Fruit fly (Drosophila melanogaster) whole organism, embryonic: ENCODE data around the gene Teh2.

Experiments used
- ATbp ChIP-seq: fragments of 200-800 bp; sonication (Bioruptor generic); optimal IDR thresholded peaks from 2 replicates; lab custom pipeline; 2017; ENCODE audit warnings: missing biosample characterization, mild to moderate bottlenecking, missing genetic modification characterization, missing genetic modification reagents
- Ada2b ChIP-seq: fragments of 200-800 bp; sonication (Bioruptor generic); IDR thresholded peaks from 2 replicates; pipeline ENCODE4 v1.3.6; 2022; ENCODE audit warnings: missing biosample characterization, missing genetic modification characterization
- CG10147 ChIP-seq: fragments of 200-800 bp; sonication (Bioruptor generic); optimal IDR thresholded peaks from 2 replicates; lab custom pipeline; 2019; ENCODE audit warnings: missing biosample characterization, mild to moderate bottlenecking, missing genetic modification characterization, moderate library complexity
- CG12104 ChIP-seq: fragments of 200-800 bp; sonication (Bioruptor generic); optimal IDR thresholded peaks from 3 replicates; lab custom pipeline; 2016; ENCODE audit warnings: missing biosample characterization, missing genetic modification characterization
- CG12299 ChIP-seq: fragments of 200-800 bp; sonication (Bioruptor generic); optimal IDR thresholded peaks from 2 replicates; lab custom pipeline; 2018; ENCODE audit warnings: missing biosample characterization, mild to moderate bottlenecking, missing genetic modification characterization
- CG15514 ChIP-seq: fragments of 200-800 bp; sonication (Bioruptor generic); optimal IDR thresholded peaks from 3 replicates; lab custom pipeline; 2017; ENCODE audit warnings: missing biosample characterization, missing genetic modification characterization, mild to moderate bottlenecking, moderate library complexity, missing genetic modification reagents
- CG17186 ChIP-seq: fragments of 200-800 bp; sonication (Bioruptor generic); optimal IDR thresholded peaks from 3 replicates; lab custom pipeline; 2017; ENCODE audit warnings: missing biosample characterization, missing genetic modification reagents, missing genetic modification characterization
- CG17612 ChIP-seq: fragments of 200-800 bp; sonication (Bioruptor generic); IDR thresholded peaks from 2 replicates; pipeline ENCODE4 v1.3.6; 2022; ENCODE audit warnings: missing biosample characterization, missing genetic modification characterization
- CG18599 ChIP-seq: fragments of 200-800 bp; sonication (Bioruptor generic); optimal IDR thresholded peaks from 3 replicates; lab custom pipeline; 2017; ENCODE audit warnings: missing biosample characterization, missing genetic modification characterization, mild to moderate bottlenecking, moderate library complexity, missing genetic modification reagents
- CG2120 ChIP-seq: fragments of 200-800 bp; sonication (Bioruptor generic); optimal IDR thresholded peaks from 3 replicates; lab custom pipeline; 2016; ENCODE audit warnings: missing biosample characterization, missing genetic modification characterization
- CG32532 ChIP-seq: fragments of 200-800 bp; sonication (Bioruptor generic); IDR thresholded peaks from 2 replicates; pipeline ENCODE4 v1.3.6; 2022; ENCODE audit warnings: missing biosample characterization, missing genetic modification characterization
- CG43689 ChIP-seq: fragments of 200-800 bp; sonication (Bioruptor generic); IDR thresholded peaks from 2 replicates; pipeline ENCODE4 v1.3.6; 2022; ENCODE audit warnings: missing biosample characterization, missing genetic modification characterization
- CG5180 ChIP-seq: fragments of 200-800 bp; sonication (Bioruptor generic); optimal IDR thresholded peaks from 3 replicates; lab custom pipeline; 2017; ENCODE audit warnings: missing biosample characterization, missing genetic modification characterization, mild to moderate bottlenecking, moderate library complexity, missing genetic modification reagents
- CG6683 ChIP-seq: fragments of 200-800 bp; sonication (Bioruptor generic); optimal IDR thresholded peaks from 2 replicates; lab custom pipeline; 2017; ENCODE audit warnings: missing biosample characterization, mild to moderate bottlenecking, missing genetic modification characterization, missing genetic modification reagents
- CG7963 ChIP-seq: fragments of 200-800 bp; sonication (Bioruptor generic); IDR thresholded peaks from 3 replicates; pipeline ENCODE4 v1.3.6; 2022; ENCODE audit warnings: missing biosample characterization, missing genetic modification characterization; ENCODE audit not compliant: partially characterized antibody
- CG8089 ChIP-seq: fragments of 200-800 bp; sonication (Bioruptor generic); optimal IDR thresholded peaks from 3 replicates; lab custom pipeline; 2016; ENCODE audit warnings: missing biosample characterization, missing genetic modification characterization
- CG8388 ChIP-seq: fragments of 200-800 bp; sonication (Bioruptor generic); optimal IDR thresholded peaks from 2 replicates; lab custom pipeline; 2019; ENCODE audit warnings: missing biosample characterization, mild to moderate bottlenecking, missing genetic modification characterization, moderate library complexity
- CG8924 ChIP-seq: fragments of 200-800 bp; optimal IDR thresholded peaks from 3 replicates; lab custom pipeline; 2019; ENCODE audit warnings: missing biosample characterization, mild to moderate bottlenecking, missing genetic modification characterization, moderate library complexity
- CG9215 ChIP-seq: fragments of 200-800 bp; sonication (Bioruptor generic); IDR thresholded peaks from 2 replicates; pipeline ENCODE4 v1.3.6; 2022; ENCODE audit warnings: missing biosample characterization, missing genetic modification characterization
- D19B ChIP-seq: fragments of 200-800 bp; sonication (Bioruptor generic); optimal IDR thresholded peaks from 2 replicates; lab custom pipeline; 2017; ENCODE audit warnings: missing biosample characterization, mild to moderate bottlenecking, missing genetic modification characterization
- Deaf1 ChIP-seq: fragments of 200-800 bp; optimal IDR thresholded peaks from 3 replicates; lab custom pipeline; 2019; ENCODE audit warnings: missing biosample characterization, mild to moderate bottlenecking, missing genetic modification characterization, moderate library complexity
- Dp ChIP-seq: fragments of 200-800 bp; sonication (Bioruptor generic); optimal IDR thresholded peaks from 2 replicates; lab custom pipeline; 2018; ENCODE audit warnings: missing biosample characterization, mild to moderate bottlenecking, missing genetic modification characterization, moderate library complexity
- Fer3 ChIP-seq: fragments of 200-800 bp; sonication (Bioruptor generic); optimal IDR thresholded peaks from 2 replicates; lab custom pipeline; 2018; ENCODE audit warnings: missing biosample characterization, mild to moderate bottlenecking, missing genetic modification characterization, moderate library complexity
- Gsc ChIP-seq: fragments of 200-800 bp; sonication (Bioruptor generic); IDR thresholded peaks from 2 replicates; pipeline ENCODE4 v1.3.6; 2022; ENCODE audit warnings: missing biosample characterization, missing genetic modification characterization
- Hr3 ChIP-seq: fragments of 200-800 bp; sonication (Bioruptor generic); optimal IDR thresholded peaks from 3 replicates; lab custom pipeline; 2016; ENCODE audit warnings: missing biosample characterization, missing genetic modification characterization
- Hsf ChIP-seq: fragments of 200-800 bp; sonication (Bioruptor generic); optimal IDR thresholded peaks from 3 replicates; lab custom pipeline; 2016; ENCODE audit warnings: missing biosample characterization, missing genetic modification characterization
- MTF-1 ChIP-seq: fragments of 200-800 bp; sonication (Bioruptor generic); optimal IDR thresholded peaks from 2 replicates; lab custom pipeline; 2018; ENCODE audit warnings: missing biosample characterization, mild to moderate bottlenecking, missing genetic modification characterization, borderline replicate concordance
- Myb ChIP-seq: fragments of 200-800 bp; sonication (Bioruptor generic); optimal IDR thresholded peaks from 2 replicates; lab custom pipeline; 2016; ENCODE audit warnings: missing biosample characterization, missing genetic modification characterization
- NC2α ChIP-seq: fragments of 200-800 bp; sonication (Bioruptor generic); optimal IDR thresholded peaks from 2 replicates; lab custom pipeline; 2016; ENCODE audit warnings: missing biosample characterization, missing genetic modification characterization
- NC2β ChIP-seq: fragments of 200-800 bp; sonication (Bioruptor generic); optimal IDR thresholded peaks from 2 replicates; lab custom pipeline; 2016; ENCODE audit warnings: missing biosample characterization, missing genetic modification characterization
- Neu2 ChIP-seq: fragments of 200-800 bp; sonication (Bioruptor generic); optimal IDR thresholded peaks from 3 replicates; lab custom pipeline; 2016; ENCODE audit warnings: missing biosample characterization, missing genetic modification characterization, borderline replicate concordance
- Oli ChIP-seq: fragments of 200-800 bp; sonication (Bioruptor generic); optimal IDR thresholded peaks from 2 replicates; lab custom pipeline; 2018; ENCODE audit warnings: missing biosample characterization, mild to moderate bottlenecking, missing genetic modification characterization, moderate library complexity
- Poxn ChIP-seq: fragments of 200-800 bp; sonication (Bioruptor generic); IDR thresholded peaks from 2 replicates; pipeline ENCODE4 v1.3.6; 2022; ENCODE audit warnings: missing biosample characterization, missing genetic modification characterization
- Ravus ChIP-seq: fragments of 200-800 bp; sonication (Bioruptor generic); IDR thresholded peaks from 2 replicates; pipeline ENCODE4 v1.3.6; 2022; ENCODE audit warnings: missing biosample characterization, missing genetic modification characterization
- Scr ChIP-seq: fragments of 200-800 bp; sonication (Bioruptor generic); IDR thresholded peaks from 2 replicates; pipeline ENCODE4 v1.3.6; 2022; ENCODE audit warnings: missing biosample characterization, missing genetic modification characterization; ENCODE audit not compliant: partially characterized antibody
- al ChIP-seq: fragments of 200-800 bp; sonication (Bioruptor generic); IDR thresholded peaks from 2 replicates; pipeline ENCODE4 v1.3.6; 2022; ENCODE audit warnings: missing biosample characterization, missing genetic modification characterization
- chm ChIP-seq: fragments of 200-800 bp; sonication (Bioruptor generic); IDR thresholded peaks from 2 replicates; pipeline ENCODE4 v1.3.6; 2022; ENCODE audit warnings: missing biosample characterization, missing genetic modification characterization
- da ChIP-seq: fragments of 200-800 bp; sonication (Bioruptor generic); optimal IDR thresholded peaks from 2 replicates; lab custom pipeline; 2016; ENCODE audit warnings: missing biosample characterization, missing genetic modification characterization
- dmrt99B ChIP-seq: fragments of 200-800 bp; sonication (Bioruptor generic); optimal IDR thresholded peaks from 2 replicates; lab custom pipeline; 2018; ENCODE audit warnings: missing biosample characterization, mild to moderate bottlenecking, missing genetic modification characterization, moderate library complexity
- esg ChIP-seq: fragments of 200-800 bp; sonication (Bioruptor generic); conservative IDR thresholded peaks from 2 replicates; pipeline ENCODE4 v1.3.6; 2022; ENCODE audit warnings: missing biosample characterization, missing genetic modification characterization
- eyg ChIP-seq: fragments of 200-800 bp; sonication (Bioruptor generic); optimal IDR thresholded peaks from 3 replicates; lab custom pipeline; 2016; ENCODE audit warnings: missing biosample characterization, missing genetic modification characterization
- grn ChIP-seq: fragments of 200-800 bp; sonication (Bioruptor generic); optimal IDR thresholded peaks from 3 replicates; lab custom pipeline; 2017; ENCODE audit warnings: missing biosample characterization, missing genetic modification characterization
- gsb ChIP-seq: fragments of 200-800 bp; sonication (Bioruptor generic); IDR thresholded peaks from 2 replicates; pipeline ENCODE4 v1.3.6; 2022; ENCODE audit warnings: missing biosample characterization, missing genetic modification characterization
- hth ChIP-seq: fragments of >200 bp; optimal IDR thresholded peaks from 2 replicates; lab custom pipeline; 2017; ENCODE audit warnings: inconsistent platforms
- ind ChIP-seq: fragments of 200-800 bp; sonication (Bioruptor generic); optimal IDR thresholded peaks from 3 replicates; lab custom pipeline; 2016; ENCODE audit warnings: missing biosample characterization, missing genetic modification characterization
- p53 ChIP-seq: fragments of 200-800 bp; sonication (Bioruptor generic); optimal IDR thresholded peaks from 2 replicates; lab custom pipeline; 2016; ENCODE audit warnings: missing biosample characterization, missing genetic modification characterization
- peb ChIP-seq: fragments of 200-800 bp; sonication (Bioruptor generic); IDR thresholded peaks from 2 replicates; pipeline ENCODE4 v1.3.6; 2022; ENCODE audit warnings: missing biosample characterization, missing genetic modification characterization
- repo ChIP-seq: fragments of 200-800 bp; sonication (Bioruptor generic); optimal IDR thresholded peaks from 2 replicates; lab custom pipeline; 2016; ENCODE audit warnings: missing biosample characterization, missing genetic modification characterization
- tin ChIP-seq: fragments of 200-800 bp; sonication (Bioruptor generic); optimal IDR thresholded peaks from 3 replicates; lab custom pipeline; 2016; ENCODE audit warnings: missing biosample characterization, missing genetic modification characterization
- ttk ChIP-seq: fragments of 200-800 bp; sonication (Bioruptor generic); IDR thresholded peaks from 2 replicates; pipeline ENCODE4 v2.1.2; 2022; ENCODE audit warnings: missing biosample characterization, missing genetic modification characterization

The Teh2 gene

dm6 chr3L:4230357-4230901 lies 42.6 kb upstream of the Teh2 start (continued):
- TF ChIP-seq grn (GFP tag; lab: Kevin White, UChicago), result peak; percentile 49
- TF ChIP-seq p53, result peak; percentile 83
- peak; percentile 46 for TF ChIP-seq Ravus (GFP tag; lab: Robert Waterston, UW)
- TF ChIP-seq Myb (GFP tag; lab: Kevin White, UChicago), result peak; percentile 74
- peak; percentile 43 for TF ChIP-seq CG2120 (GFP tag; lab: Kevin White, UChicago)
- peak; percentile 80 for TF ChIP-seq Fer3 (tag; lab: Kevin White, UChicago)
- TF ChIP-seq Deaf1, result peak; percentile 64
- TF ChIP-seq ATbp (GFP tag; lab: Kevin White, UChicago), result peak; percentile 93
- peak; percentile 85 for TF ChIP-seq CG12104 (GFP tag; lab: Kevin White, UChicago)
- TF ChIP-seq Dp (GFP tag; lab: Kevin White, UChicago), result no peak
- no peak for TF ChIP-seq CG7963 (GFP tag; lab: Robert Waterston, UW)
- TF ChIP-seq da (GFP tag; lab: Kevin White, UChicago), result peak; percentile 76
- peak; percentile 21; the same call in 1 of the 2 replicates for TF ChIP-seq CG32532 (GFP tag; lab: Robert Waterston, UW)
- TF ChIP-seq CG6683, result peak; percentile 70
- peak; percentile 89 for TF ChIP-seq esg (GFP tag; lab: Robert Waterston, UW)
- TF ChIP-seq CG9215 (GFP tag; lab: Robert Waterston, UW), result peak; percentile 73
- TF ChIP-seq CG43689 (GFP tag; lab: Robert Waterston, UW), result no peak
- peak; percentile 97 for TF ChIP-seq dmrt99B (tag; lab: Kevin White, UChicago)
- peak; percentile 40; the same call in 1 of the 2 replicates for TF ChIP-seq CG17612 (GFP tag; lab: Robert Waterston, UW)
- peak; percentile 94 for TF ChIP-seq Hr3 (GFP tag; lab: Kevin White, UChicago)
- TF ChIP-seq NC2α (GFP tag; lab: Kevin White, UChicago), result peak; percentile 93
- TF ChIP-seq repo, result peak; percentile 93
- TF ChIP-seq Ada2b (GFP tag; lab: Robert Waterston, UW), result peak; percentile 65
- peak; percentile 76 for TF ChIP-seq eyg (GFP tag; lab: Kevin White, UChicago)
- TF ChIP-seq hth (lab: Kevin White, UChicago), result no peak
- 0 out of 2 replicates have a peak, but pooled peaks have one; percentile 36 for TF ChIP-seq gsb
- peak; percentile 80 for TF ChIP-seq CG18599 (GFP tag; lab: Kevin White, UChicago)
- TF ChIP-seq ind, result peak; percentile 88
- TF ChIP-seq CG5180 (GFP tag; lab: Kevin White, UChicago), result peak; percentile 85
- peak; percentile 79 for TF ChIP-seq MTF-1 (GFP tag; lab: Kevin White, UChicago)
- TF ChIP-seq Hsf (GFP tag; lab: Kevin White, UChicago), result peak; percentile 95
- TF ChIP-seq Neu2 (GFP tag; lab: Kevin White, UChicago), result peak; percentile 93
- peak; percentile 94 for TF ChIP-seq tin (GFP tag; lab: Kevin White, UChicago)
- peak; percentile 79 for TF ChIP-seq CG17186 (GFP tag; lab: Kevin White, UChicago)
- no peak for TF ChIP-seq D19B (GFP tag; lab: Kevin White, UChicago)
- peak; percentile 94 for TF ChIP-seq CG8089
- peak; percentile 88 for TF ChIP-seq ttk (GFP tag; lab: Robert Waterston, UW)
- 0 out of 2 replicates have a peak, but pooled peaks have one; percentile 15 for TF ChIP-seq al (GFP tag; lab: Robert Waterston, UW)
- peak; percentile 96 for TF ChIP-seq CG8924 (tag; lab: Kevin White, UChicago)
- peak; percentile 87 for TF ChIP-seq Gsc (GFP tag; lab: Robert Waterston, UW)
- peak; percentile 29 for TF ChIP-seq CG15514 (GFP tag; lab: Kevin White, UChicago)
- peak; percentile 80 for TF ChIP-seq CG12299 (tag; lab: Kevin White, UChicago)
- TF ChIP-seq peb (GFP tag; lab: Robert Waterston, UW), result peak; percentile 92
- peak; percentile 75 for TF ChIP-seq CG10147 (GFP tag; lab: Kevin White, UChicago)
- TF ChIP-seq Scr (GFP tag; lab: Robert Waterston, UW), result no peak
- no peak for TF ChIP-seq Poxn (GFP tag; lab: Robert Waterston, UW)
- peak; percentile 81 for TF ChIP-seq chm
- TF ChIP-seq Oli (tag; lab: Kevin White, UChicago), result peak; percentile 96
- TF ChIP-seq CG8388 (GFP tag; lab: Kevin White, UChicago), result peak; percentile 95
- TF ChIP-seq NC2β (GFP tag; lab: Kevin White, UChicago), result peak; percentile 94
